Worm (Caenorhabditis elegans): ENCODE data around the gene pafo-1.
A peak's percentile ranks its signal among the peaks of the same experiment; 100 is the strongest.
"Not testable (repeated sequence)": the region's sequence is repeated elsewhere in the genome, so short reads cannot be mapped to it uniquely, and the experiment has no call there.

pafo-1 gene

ce11 chrV:11521448-11521847 is at the start of gene pafo-1 (continued):
- TF ChIP-seq pbrm-1 (GFP tag; IDR thresholded peaks at IDR 0.05) (peak; percentile 91), nfya-2 (GFP tag; IDR thresholded peaks at IDR 0.05) (no peak), Y67H2A.10 (GFP tag; conservative IDR thresholded peaks at IDR 0.05) (0 out of 2 replicates have a peak, but pooled peaks have one; percentile 12), lsl-1 (GFP tag; optimal IDR thresholded peaks at IDR 0.05) (peak; percentile 72), lin-54 (GFP tag; optimal IDR thresholded peaks at IDR 0.05) (peak; percentile 100), ztf-18 (tag; optimal IDR thresholded peaks at IDR 0.05) (peak; percentile 99), gei-17 (GFP tag; optimal IDR thresholded peaks at IDR 0.05) (no peak), let-607 (tag; optimal IDR thresholded peaks at IDR 0.05) (peak in 1 of 2 experiments; percentile 16), F22D6.2 (tag; optimal IDR thresholded peaks at IDR 0.05) (peak; percentile 45), hrde-1 (tag; optimal IDR thresholded peaks at IDR 0.05; ENCODE audit: borderline replicate concordance) (peak; percentile 57)

DNA sequence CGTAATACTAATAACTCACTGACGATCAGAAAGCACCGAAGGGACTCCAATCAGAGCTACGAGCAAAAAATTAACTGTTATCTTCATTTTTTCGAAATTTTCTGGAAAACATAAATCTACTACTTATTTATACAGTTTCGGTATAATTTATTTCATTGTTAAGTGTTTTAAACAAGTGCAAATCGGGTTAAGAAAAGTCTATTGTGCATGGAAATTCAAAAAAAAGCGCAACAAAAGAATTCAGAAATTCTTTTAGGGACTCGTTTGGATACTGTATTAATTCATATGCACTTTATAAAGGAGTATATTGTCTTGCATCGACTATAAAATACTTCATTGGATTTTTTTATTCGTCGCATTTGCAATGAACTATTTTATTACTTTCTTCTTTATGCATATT is 49.3 kb upstream of the pafo-1 start, which contains the start of the genes nas-20 and nas-21:
TSS of gene nas-20 (minus strand) at position 101 of the 400 bp plus-strand sequence.
TSS of gene nas-21 (plus strand) at position 356 of the 400 bp plus-strand sequence.
- TF ChIP-seq ceh-79 (tag; optimal IDR thresholded peaks at IDR 0.05): no peak

DNA sequence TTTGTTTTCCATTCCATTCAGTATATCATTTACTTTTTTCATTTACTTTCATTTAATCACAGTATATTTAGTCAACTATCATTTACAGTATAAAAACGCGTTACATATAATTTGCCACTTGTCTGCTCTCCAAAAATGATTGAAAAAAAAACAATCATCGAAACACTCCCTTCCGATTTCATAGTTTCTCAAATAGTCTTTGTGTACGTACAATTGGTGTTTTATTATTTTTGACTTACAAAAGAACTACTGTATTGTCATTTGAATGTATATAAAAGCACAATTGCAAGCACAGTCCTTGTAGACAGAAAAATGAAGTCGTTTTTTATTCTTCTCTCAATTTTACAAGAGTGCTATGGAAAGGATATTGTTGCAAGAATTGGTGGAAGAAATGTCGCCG is 47.1 kb upstream of the pafo-1 start, which contains the start of gene nas-22:
TSS of gene nas-22 (plus strand) at position 301 of the 400 bp plus-strand sequence.
- TF ChIP-seq lir-1 (GFP tag; conservative IDR thresholded peaks at IDR 0.05) (no peak), ztf-6 (GFP tag; IDR thresholded peaks at IDR 0.05) (no peak), unc-62 (GFP tag; optimal IDR thresholded peaks at IDR 0.05) (no peak), snpc-3.4 (tag; optimal IDR thresholded peaks at IDR 0.05) (no peak), nfya-2 (GFP tag; IDR thresholded peaks at IDR 0.05) (no peak), chd-7 (tag; optimal IDR thresholded peaks at IDR 0.05) (no peak)

- not testable (repeated sequence) for TF ChIP-seq ztf-3 (GFP tag; optimal IDR thresholded peaks at IDR 0.05); ZK185.1 (tag; optimal IDR thresholded peaks at IDR 0.05; ENCODE audit: poor library complexity, severe bottlenecking); ama-1 (optimal IDR thresholded peaks at IDR 0.05); ama-1 (GFP tag; optimal IDR thresholded peaks at IDR 0.05)
Observed at ce11 chrV:11475638-11476037, 45.9 kb upstream of the pafo-1 start, which contains the start of gene T11F9.7. TSS of gene T11F9.7 (plus strand) at chrV:11475938.

DNA sequence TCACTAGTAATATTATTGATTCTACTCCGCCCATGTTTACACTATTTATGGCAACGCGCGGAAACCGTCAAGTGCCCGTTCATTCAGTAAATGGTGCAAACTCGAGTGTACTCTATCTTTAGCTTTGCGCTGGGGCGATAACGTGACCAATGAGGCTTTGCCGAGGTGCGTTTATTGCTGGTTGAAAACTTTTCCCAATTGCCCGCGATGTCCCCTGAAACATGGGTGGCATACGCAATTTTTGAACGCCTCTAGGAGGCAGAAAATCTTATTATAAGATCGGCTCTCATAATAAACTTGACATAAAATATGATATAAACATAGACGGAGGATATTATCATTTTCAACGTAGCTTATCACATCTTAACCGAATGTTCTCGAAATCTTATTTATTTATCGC is 43.5 kb upstream of the pafo-1 start:
- TF ChIP-seq D2030.7 (GFP tag; IDR thresholded peaks at IDR 0.05) (peak; percentile 81), attf-6 (GFP tag; IDR thresholded peaks at IDR 0.05) (peak; percentile 49; the same call in 1 of the 2 replicates), B0336.3 (GFP tag; IDR thresholded peaks at IDR 0.05) (peak; percentile 46; the same call in 1 of the 2 replicates), F39B2.1 (GFP tag; IDR thresholded peaks at IDR 0.05) (peak; percentile 8; the same call in 1 of the 2 replicates), snpc-4 (GFP tag; optimal IDR thresholded peaks at IDR 0.05) (peak; percentile 76), snpc-4 (tag; optimal IDR thresholded peaks at IDR 0.05) (peak; percentile 56 to 92 (median 84)), xnd-1 (tag; optimal IDR thresholded peaks at IDR 0.05) (peak; percentile 12), efl-1 (GFP tag; optimal IDR thresholded peaks at IDR 0.05) (peak; percentile 0), dox-1 (GFP tag; IDR thresholded peaks at IDR 0.05) (peak; percentile 66), snpc-1.1 (tag; optimal IDR thresholded peaks at IDR 0.05; ENCODE audit: insufficient read depth) (peak; percentile 91), lsl-1 (GFP tag; optimal IDR thresholded peaks at IDR 0.05) (peak; percentile 31), snpc-3.4 (tag; optimal IDR thresholded peaks at IDR 0.05) (peak; percentile 47), tbp1 (GFP tag; optimal IDR thresholded peaks at IDR 0.05) (peak; percentile 53), rcor-1 (GFP tag; IDR thresholded peaks at IDR 0.05) (peak; percentile 33; the same call in 1 of the 2 replicates), madf-8 (GFP tag; conservative IDR thresholded peaks at IDR 0.05) (peak; percentile 35; the same call in 1 of the 2 replicates), F33H1.4 (GFP tag; IDR thresholded peaks at IDR 0.05) (peak; percentile 26), F49E8.2 (tag; optimal IDR thresholded peaks at IDR 0.05; ENCODE audit: insufficient read depth) (peak; percentile 33), hmg-1.2 (GFP tag; IDR thresholded peaks at IDR 0.05) (peak; percentile 54), ekl-4 (GFP tag; IDR thresholded peaks at IDR 0.05) (0 out of 2 replicates have a peak, but pooled peaks have one; percentile 62)
